Worm (Caenorhabditis elegans): ENCODE data around the gene unc-76.

Gene unc-76

DNA sequence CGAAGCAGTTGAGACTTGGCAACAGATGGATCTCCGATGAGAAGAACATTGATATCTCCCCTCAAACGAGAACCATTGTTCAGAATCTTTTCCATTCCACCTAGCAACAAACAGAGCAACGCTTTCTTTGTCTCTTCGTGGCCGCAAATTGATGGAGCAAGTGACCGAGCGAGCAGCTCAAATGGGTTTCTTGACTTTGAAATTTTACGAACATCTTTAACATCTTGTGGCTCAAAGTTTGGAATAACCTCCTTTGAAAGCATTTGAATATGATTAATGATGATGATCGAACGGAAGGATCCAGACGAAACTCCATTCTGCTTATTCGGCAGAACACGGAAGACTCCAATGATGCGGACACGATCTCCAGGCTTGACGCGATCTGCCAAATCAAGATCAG lies 13.1 kb upstream of the unc-76 start:
- no peak for TF ChIP-seq tlp-1 (tag; optimal IDR thresholded peaks at IDR 0.05)
- TF ChIP-seq ama-1 (optimal IDR thresholded peaks at IDR 0.05) = no peak
- TF ChIP-seq mef-2 (tag; optimal IDR thresholded peaks at IDR 0.05) = no peak
- TF ChIP-seq nhr-11 (tag; optimal IDR thresholded peaks at IDR 0.05) = no peak
- TF ChIP-seq egl-13 (tag; optimal IDR thresholded peaks at IDR 0.05) = no peak
- TF ChIP-seq nhr-85 (tag) = peak; percentile 34

DNA sequence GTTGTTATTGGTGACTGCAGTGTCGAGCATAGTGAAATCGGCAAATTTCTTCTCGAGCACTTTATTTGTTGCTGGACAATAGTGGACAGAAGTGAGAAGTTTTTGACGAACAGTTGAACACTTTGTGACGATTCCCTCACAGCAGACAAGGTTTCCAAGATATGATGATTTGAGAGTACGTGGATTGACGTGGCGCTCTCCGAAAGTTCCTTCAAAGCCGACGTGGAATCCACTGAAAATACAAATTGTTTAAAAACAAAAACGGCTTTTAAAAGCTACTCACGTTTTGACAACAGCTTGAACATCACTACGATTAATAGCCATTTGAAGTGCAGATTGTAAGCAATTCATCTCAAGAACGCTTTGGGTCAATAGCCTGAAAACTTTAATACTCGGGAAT lies 12.6 kb upstream of the unc-76 start:
- TF ChIP-seq lin-35 (GFP tag; optimal IDR thresholded peaks at IDR 0.05) (no peak), nhr-47 (tag; optimal IDR thresholded peaks at IDR 0.05) (no peak), efl-1 (optimal IDR thresholded peaks at IDR 0.05) (no peak), efl-1 (GFP tag; optimal IDR thresholded peaks at IDR 0.05 in 1 of 2) (peak in 1 of 2 experiments; percentile 87), grh-1 (GFP tag; IDR thresholded peaks at IDR 0.05) (0 out of 2 replicates have a peak, but pooled peaks have one; percentile 2)

DNA sequence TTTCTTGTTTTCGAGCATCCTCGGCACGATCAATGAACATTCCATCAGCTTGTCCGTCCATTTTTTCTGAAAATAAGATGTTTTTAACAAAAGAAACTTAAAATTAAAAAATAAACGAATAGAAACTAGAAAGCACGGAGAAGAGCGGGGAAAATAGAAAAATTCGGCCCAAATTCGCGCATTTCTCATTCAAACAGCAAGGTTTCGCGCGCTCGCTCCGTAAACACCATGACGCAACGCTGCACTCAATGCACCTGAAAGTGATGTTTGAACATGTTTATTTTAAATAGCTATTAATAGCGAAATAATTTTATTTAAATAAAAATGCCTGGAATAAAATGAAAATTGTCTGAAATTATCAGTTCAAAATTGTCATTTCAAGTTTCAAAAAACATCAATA lies 12.0 kb upstream of the unc-76 start, which contains the start of the genes mcm-3 and C25D7.15:
Gene mcm-3, minus strand, starts transcription at position 66 of the 400 bp plus-strand sequence.
Gene C25D7.15, plus strand, starts transcription at position 275 of the 400 bp plus-strand sequence.
- TF ChIP-seq mdl-1 (tag; optimal IDR thresholded peaks at IDR 0.05) (no peak), zip-4 (GFP tag; optimal IDR thresholded peaks at IDR 0.05) (no peak), nhr-90 (tag; optimal IDR thresholded peaks at IDR 0.05; ENCODE audit: poor library complexity) (peak; percentile 41), nhr-71 (tag; optimal IDR thresholded peaks at IDR 0.05) (peak; percentile 55), elt-3 (tag; optimal IDR thresholded peaks at IDR 0.05) (peak in 1 of 6 experiments; percentile 8), nhr-28 (tag; optimal IDR thresholded peaks at IDR 0.05) (no peak), tbx-2 (tag; optimal IDR thresholded peaks at IDR 0.05) (peak; percentile 6), skn-1 (tag; optimal IDR thresholded peaks at IDR 0.05) (peak; percentile 37), Y116A8C.19 (tag; optimal IDR thresholded peaks at IDR 0.05; ENCODE audit: borderline replicate concordance) (no peak), tlp-1 (tag; optimal IDR thresholded peaks at IDR 0.05) (no peak), pax-3 (tag; optimal IDR thresholded peaks at IDR 0.05) (no peak), jun-1 (tag; optimal IDR thresholded peaks at IDR 0.05) (no peak), mep-1 (tag; optimal IDR thresholded peaks at IDR 0.05) (peak; percentile 49), dpl-1 (GFP tag; optimal IDR thresholded peaks at IDR 0.05) (peak; percentile 82 to 89 (median 85)), F16B12.6 (tag; optimal IDR thresholded peaks at IDR 0.05) (peak; percentile 88), fos-1 (tag; optimal IDR thresholded peaks at IDR 0.05) (no peak), C16A3.4 (tag; optimal IDR thresholded peaks at IDR 0.05) (peak; percentile 34), snu-23 (GFP tag; optimal IDR thresholded peaks at IDR 0.05) (peak; percentile 49), irx-1 (tag; optimal IDR thresholded peaks at IDR 0.05) (no peak), mab-9 (GFP tag; IDR thresholded peaks at IDR 0.05) (no peak), lin-15B (tag; optimal IDR thresholded peaks at IDR 0.05) (peak; percentile 13), nhr-20 (tag; optimal IDR thresholded peaks at IDR 0.05) (peak; percentile 13), efl-1 (optimal IDR thresholded peaks at IDR 0.05) (peak; percentile 67 to 87), efl-1 (GFP tag; optimal IDR thresholded peaks at IDR 0.05 in 1 of 2) (peak; percentile 88 to 98), rnt-1 (tag; optimal IDR thresholded peaks at IDR 0.05) (peak; percentile 31), nhr-47 (tag; optimal IDR thresholded peaks at IDR 0.05) (peak; percentile 25), fkh-10 (GFP tag; optimal IDR thresholded peaks at IDR 0.05) (no peak), nhr-85 (tag) (peak; percentile 38), lsy-2 (tag; optimal IDR thresholded peaks at IDR 0.05) (peak; percentile 17 to 47), lin-35 (GFP tag; optimal IDR thresholded peaks at IDR 0.05) (peak; percentile 71 to 90), blmp-1 (tag; optimal IDR thresholded peaks at IDR 0.05) (peak; percentile 33), swsn-7 (tag; optimal IDR thresholded peaks at IDR 0.05) (peak; percentile 26), unc-130 (tag; optimal IDR thresholded peaks at IDR 0.05) (peak; percentile 67)

DNA sequence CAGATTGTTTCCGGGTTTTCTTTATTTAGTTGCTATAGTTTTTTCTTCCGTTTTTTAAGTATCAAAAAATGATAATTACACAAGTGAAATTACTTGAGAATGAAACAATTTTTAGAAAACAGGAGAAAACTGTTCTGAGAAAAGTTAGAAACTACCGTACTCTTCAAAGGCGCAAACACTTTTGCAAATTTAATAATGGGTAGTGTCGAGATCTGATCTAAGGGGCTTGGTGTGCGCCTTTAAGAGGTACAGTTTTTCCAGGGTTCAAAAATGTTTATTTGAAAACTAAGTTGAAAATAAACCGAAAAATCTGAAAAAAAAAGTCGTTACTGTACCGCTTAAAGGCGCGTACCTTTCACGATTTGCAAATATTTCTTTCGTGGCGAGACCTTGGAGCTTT lies 11.0 kb upstream of the unc-76 start:
- TF ChIP-seq dsc-1 (tag; optimal IDR thresholded peaks at IDR 0.05) (no peak), hpl-2 (GFP tag; optimal IDR thresholded peaks at IDR 0.05) (no peak), ceh-8 (GFP tag; optimal IDR thresholded peaks at IDR 0.05) (no peak), unc-98 (GFP tag; IDR thresholded peaks at IDR 0.05) (no peak), lin-15B (tag; optimal IDR thresholded peaks at IDR 0.05) (no peak), ets-5 (GFP tag; IDR thresholded peaks at IDR 0.05) (no peak), fkh-10 (GFP tag; optimal IDR thresholded peaks at IDR 0.05) (no peak), rnt-1 (tag; optimal IDR thresholded peaks at IDR 0.05) (no peak), nhr-90 (tag; optimal IDR thresholded peaks at IDR 0.05; ENCODE audit: poor library complexity) (no peak), F16B12.6 (tag; optimal IDR thresholded peaks at IDR 0.05) (no peak), hlh-17 (GFP tag; optimal IDR thresholded peaks at IDR 0.05; ENCODE audit: borderline replicate concordance) (no peak), xbp-1 (tag; optimal IDR thresholded peaks at IDR 0.05) (no peak), egl-27 (tag; optimal IDR thresholded peaks at IDR 0.05) (no peak), sup-37 (GFP tag; optimal IDR thresholded peaks at IDR 0.05) (no peak)
